Worm (Caenorhabditis elegans) whole organism, mixed stage, embryonic: ENCODE measurements around the gene far-7.

Experiments used
- M03D4.4 ChIP-seq: sonication (generic microtip); optimal IDR thresholded peaks from 2 replicates; lab custom pipeline; 2017; ENCODE audit warnings: mild to moderate bottlenecking, missing genetic modification characterization, missing compliant biosample characterization
- bed-3 ChIP-seq: fragments of 200-800 bp; sonication (Bioruptor generic); optimal IDR thresholded peaks from 3 replicates; lab custom pipeline; 2018; ENCODE audit warnings: mild to moderate bottlenecking, missing genetic modification characterization, moderate library complexity, missing compliant biosample characterization
- blmp-1 ChIP-seq: fragments of 150-350 bp; optimal IDR thresholded peaks from 2 replicates; lab custom pipeline; 2014; ENCODE audit warnings: missing biosample characterization, missing genetic modification characterization
- ceh-39 ChIP-seq: fragments of 150-350 bp; optimal IDR thresholded peaks from 2 replicates; lab custom pipeline; 2014; ENCODE audit warnings: missing biosample characterization, missing genetic modification characterization
- ceh-43 ChIP-seq: fragments of 200-800 bp; sonication (Bioruptor generic); optimal IDR thresholded peaks from 2 replicates; lab custom pipeline; 2018; ENCODE audit warnings: mild to moderate bottlenecking, missing genetic modification characterization, moderate library complexity, missing compliant biosample characterization
- ceh-83 ChIP-seq: fragments of 200-800 bp; sonication (Bioruptor generic); optimal IDR thresholded peaks from 2 replicates; lab custom pipeline; 2018; ENCODE audit warnings: mild to moderate bottlenecking, missing genetic modification characterization, missing compliant biosample characterization
- ces-1 ChIP-seq: fragments of 150-350 bp; optimal IDR thresholded peaks from 2 replicates; lab custom pipeline; 2014; ENCODE audit warnings: missing biosample characterization, missing genetic modification reagents, missing genetic modification characterization
- cnd-1 ChIP-seq: fragments of 200-800 bp; sonication (Bioruptor generic); optimal IDR thresholded peaks from 2 replicates; lab custom pipeline; 2018; ENCODE audit warnings: mild to moderate bottlenecking, missing genetic modification characterization, missing compliant biosample characterization
- drap-1 ChIP-seq: fragments of 200-800 bp; sonication (Bioruptor generic); optimal IDR thresholded peaks from 3 replicates; lab custom pipeline; 2018; ENCODE audit warnings: mild to moderate bottlenecking, missing genetic modification characterization, missing compliant biosample characterization
- elt-1 ChIP-seq: sonication (generic microtip); optimal IDR thresholded peaks from 2 replicates; lab custom pipeline; 2017; ENCODE audit warnings: missing genetic modification characterization, mild to moderate bottlenecking, missing compliant biosample characterization, antibody characterized with exemption, moderate library complexity, borderline replicate concordance; ENCODE audit not compliant: insufficient read depth
- flh-1 ChIP-seq: fragments of 200-800 bp; sonication (Bioruptor generic); optimal IDR thresholded peaks from 2 replicates; lab custom pipeline; 2018; ENCODE audit warnings: mild to moderate bottlenecking, missing genetic modification characterization, moderate library complexity, missing compliant biosample characterization
- hlh-1 ChIP-seq: fragments of 150-350 bp; optimal IDR thresholded peaks from 2 replicates; lab custom pipeline; 2014; ENCODE audit warnings: missing biosample characterization, missing genetic modification reagents, missing genetic modification characterization
- lin-13 ChIP-seq: fragments of 150-350 bp; optimal IDR thresholded peaks from 2 replicates; lab custom pipeline; 2014; ENCODE audit warnings: missing biosample characterization, missing genetic modification characterization
- lin-32 ChIP-seq: fragments of 200-800 bp; sonication (Bioruptor generic); optimal IDR thresholded peaks from 2 replicates; lab custom pipeline; 2018; ENCODE audit warnings: mild to moderate bottlenecking, missing genetic modification characterization, missing compliant biosample characterization
- lsy-2 ChIP-seq: fragments of 150-350 bp; optimal IDR thresholded peaks from 2 replicates; lab custom pipeline; 2014; ENCODE audit warnings: missing biosample characterization, missing genetic modification characterization
- mep-1 ChIP-seq: fragments of 150-350 bp; optimal IDR thresholded peaks from 2 replicates; lab custom pipeline; 2017; ENCODE audit warnings: missing biosample characterization, missing genetic modification reagents, missing genetic modification characterization, inconsistent platforms
- mls-2 ChIP-seq: sonication (generic microtip); optimal IDR thresholded peaks from 2 replicates; lab custom pipeline; 2016; ENCODE audit warnings: mild to moderate bottlenecking, missing genetic modification characterization, moderate library complexity, missing compliant biosample characterization
- nhr-12 ChIP-seq: fragments of 150-350 bp; optimal IDR thresholded peaks from 2 replicates; lab custom pipeline; 2014; ENCODE audit warnings: missing biosample characterization, missing genetic modification characterization
- nhr-2 ChIP-seq: fragments of 150-350 bp; optimal IDR thresholded peaks from 2 replicates; lab custom pipeline; 2014; ENCODE audit warnings: missing biosample characterization, missing genetic modification characterization
- nhr-237 ChIP-seq: fragments of 150-350 bp; optimal IDR thresholded peaks from 2 replicates; lab custom pipeline; 2014; ENCODE audit warnings: missing biosample characterization, missing genetic modification characterization
- nhr-28 ChIP-seq: fragments of 150-350 bp; optimal IDR thresholded peaks from 2 replicates; lab custom pipeline; 2014; ENCODE audit warnings: missing biosample characterization, missing genetic modification characterization
- nhr-76 ChIP-seq: sonication (generic microtip); optimal IDR thresholded peaks from 2 replicates; lab custom pipeline; 2017; ENCODE audit warnings: missing biosample characterization, missing genetic modification characterization
- pha-4 ChIP-seq: fragments of 150-350 bp; optimal IDR thresholded peaks from 2 replicates; lab custom pipeline; 2018; ENCODE audit warnings: missing biosample characterization, missing genetic modification reagents, missing genetic modification characterization
- sem-2 ChIP-seq: fragments of 200-800 bp; sonication (Bioruptor generic); optimal IDR thresholded peaks from 2 replicates; lab custom pipeline; 2018; ENCODE audit warnings: mild to moderate bottlenecking, missing genetic modification characterization, missing compliant biosample characterization
- snpc-4 ChIP-seq: fragments of 150-350 bp; optimal IDR thresholded peaks from 2 replicates; lab custom pipeline; 2014; ENCODE audit warnings: missing biosample characterization, missing genetic modification characterization
- sptf-1 ChIP-seq: sonication (generic microtip); optimal IDR thresholded peaks from 2 replicates; lab custom pipeline; 2017; ENCODE audit warnings: mild to moderate bottlenecking, missing genetic modification characterization, moderate library complexity, missing compliant biosample characterization
- unc-39 ChIP-seq: fragments of 150-350 bp; optimal IDR thresholded peaks from 2 replicates; lab custom pipeline; 2014; ENCODE audit warnings: missing biosample characterization, missing genetic modification characterization
- unc-62 ChIP-seq: fragments of 150-350 bp; optimal IDR thresholded peaks from 2 replicates; lab custom pipeline; 2014; ENCODE audit warnings: missing biosample characterization, missing genetic modification reagents, missing genetic modification characterization
- zip-8 ChIP-seq: fragments of 150-350 bp; optimal IDR thresholded peaks from 2 replicates; lab custom pipeline; 2014; ENCODE audit warnings: missing biosample characterization, missing genetic modification characterization

The far-7 gene

ce11 chrII:319459-319858 lies at the start of gene far-7:
far-7 (plus strand) TSS chrII:319789.
- no peak for TF ChIP-seq pha-4
- TF ChIP-seq elt-1: no peak
- TF ChIP-seq, all 35 proteins: peak for 0

- TF ChIP-seq mep-1 (tag; lab: Kevin White, UChicago) (no peak), elt-1 (no peak), zip-8 (tag; lab: Kevin White, UChicago) (no peak), pha-4 (no peak), ceh-43 (GFP tag; lab: Kevin White, UChicago) (no peak), lin-32 (GFP tag; lab: Kevin White, UChicago) (no peak), nhr-12 (no peak), bed-3 (GFP tag; lab: Kevin White, UChicago) (no peak), nhr-76 (tag; lab: Kevin White, UChicago) (no peak), nhr-2 (tag; lab: Kevin White, UChicago) (no peak), ceh-83 (no peak), ceh-39 (tag; lab: Kevin White, UChicago) (no peak), drap-1 (GFP tag; lab: Kevin White, UChicago) (no peak), nhr-28 (tag; lab: Kevin White, UChicago) (no peak), unc-62 (GFP tag; lab: Kevin White, UChicago) (no peak), ces-1 (GFP tag; lab: Kevin White, UChicago) (no peak), sem-2 (no peak)
- TF ChIP-seq, all 35 proteins: peak for 0
These were observed 45.7 kb upstream of the far-7 start, which contains the start of gene B0432.7 for ce11 chrII:273872-274271. B0432.7 (minus strand) TSS chrII:273972.

ce11 chrII:278636-279035 lies 41.0 kb upstream of the far-7 start, which contains the start of gene B0432.8:
B0432.8 (minus strand) TSS chrII:278736.
- no peak for TF ChIP-seq sptf-1 (tag; lab: Kevin White, UChicago)
- no peak for TF ChIP-seq mep-1 (tag; lab: Kevin White, UChicago)
- TF ChIP-seq zip-8 (tag; lab: Kevin White, UChicago): peak; percentile 78

ce11 chrII:282483-282882 lies 37.1 kb upstream of the far-7 start, which contains the start of gene trul-1:
trul-1 (minus strand) TSS chrII:282583.
- TF ChIP-seq zip-8 (tag; lab: Kevin White, UChicago): peak; percentile 85
- no peak for TF ChIP-seq lsy-2 (tag; lab: Kevin White, UChicago)

ce11 chrII:283594-283993 lies 36.0 kb upstream of the far-7 start, which contains the start of gene B0432.9:
B0432.9 (minus strand) TSS chrII:283694.
- TF ChIP-seq snpc-4 (no peak), sptf-1 (tag; lab: Kevin White, UChicago) (no peak), lin-32 (GFP tag; lab: Kevin White, UChicago) (no peak), nhr-28 (tag; lab: Kevin White, UChicago) (no peak), bed-3 (GFP tag; lab: Kevin White, UChicago) (no peak), unc-62 (GFP tag; lab: Kevin White, UChicago) (no peak), drap-1 (GFP tag; lab: Kevin White, UChicago) (no peak), blmp-1 (no peak), mls-2 (tag; lab: Kevin White, UChicago) (no peak), cnd-1 (tag; lab: Kevin White, UChicago) (no peak), mep-1 (tag; lab: Kevin White, UChicago) (no peak)

- peak; percentile 8 for TF ChIP-seq sptf-1 (tag; lab: Kevin White, UChicago)
- peak; percentile 78 for TF ChIP-seq nhr-237
- TF ChIP-seq snpc-4: no peak
- no peak for TF ChIP-seq blmp-1
- TF ChIP-seq pha-4: peak; percentile 76
- TF ChIP-seq nhr-2 (tag; lab: Kevin White, UChicago): no peak
- peak; percentile 89 for TF ChIP-seq mep-1 (tag; lab: Kevin White, UChicago)
- peak; percentile 73 for TF ChIP-seq lsy-2 (tag; lab: Kevin White, UChicago)
- TF ChIP-seq M03D4.4 (tag; lab: Kevin White, UChicago): no peak
- TF ChIP-seq lin-13: peak; percentile 77
- peak; percentile 26 for TF ChIP-seq hlh-1 (tag; lab: Kevin White, UChicago)
- TF ChIP-seq flh-1: no peak
- TF ChIP-seq ceh-43 (GFP tag; lab: Kevin White, UChicago): no peak
- peak; percentile 0 for TF ChIP-seq ceh-39 (tag; lab: Kevin White, UChicago)
- TF ChIP-seq ces-1 (GFP tag; lab: Kevin White, UChicago): peak; percentile 81
- no peak for TF ChIP-seq lin-32 (GFP tag; lab: Kevin White, UChicago)
- no peak for TF ChIP-seq elt-1
- no peak for TF ChIP-seq unc-39
These were observed 33.7 kb upstream of the far-7 start, which contains the start of gene B0432.10 for ce11 chrII:285627-286550. B0432.10 (minus strand) TSS chrII:286275.
